Fruit fly (Drosophila melanogaster): ENCODE results near the gene Ms.

DNA sequence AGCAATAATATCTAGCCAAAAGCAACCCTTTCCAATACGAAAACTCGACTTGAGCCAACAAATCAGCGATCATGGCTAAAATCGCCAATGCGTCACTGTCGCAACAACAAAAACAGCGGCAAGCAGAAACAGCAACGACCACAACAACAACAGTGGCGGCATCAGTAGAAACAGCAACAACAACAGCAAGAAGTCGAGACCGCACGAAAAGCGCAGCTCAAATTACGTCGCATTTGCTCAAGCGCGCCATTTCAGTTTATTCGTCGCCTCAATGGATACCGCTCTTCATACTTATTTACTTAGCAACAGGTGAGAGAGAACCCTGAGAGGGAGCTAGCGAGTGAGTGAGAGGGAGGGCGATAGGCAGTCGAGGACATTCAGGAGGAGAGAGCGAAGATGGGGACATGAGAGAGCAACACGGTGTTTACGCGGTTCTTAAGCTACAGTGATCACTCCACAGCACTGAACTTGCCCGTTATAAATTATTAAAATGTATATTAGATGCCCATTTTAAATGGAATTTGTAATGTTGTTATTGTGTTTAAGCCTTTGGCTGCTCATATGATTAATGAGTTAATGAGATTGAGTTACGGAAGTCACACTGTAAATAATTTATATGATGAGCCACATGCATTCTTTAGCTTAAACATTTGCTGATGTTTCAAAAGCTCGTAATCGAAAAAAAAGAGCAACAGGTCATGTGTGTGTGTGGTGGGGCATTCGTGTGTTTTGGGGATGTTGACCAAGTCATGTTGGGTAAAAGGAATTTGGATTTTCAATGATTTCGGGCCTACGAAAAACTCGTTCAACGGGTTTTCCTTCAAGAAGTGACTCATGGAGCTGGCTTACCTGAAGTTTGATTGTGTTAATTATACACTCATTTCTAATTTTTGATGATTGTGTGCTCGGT, 45.5 kb upstream of the Ms start:
- TF ChIP-seq CG8478 (optimal IDR thresholded peaks at IDR 0.05), result no peak
- no peak for TF ChIP-seq CTCF (optimal IDR thresholded peaks at IDR 0.05)
